Worm (Caenorhabditis elegans): Measurements from ENCODE around the gene sra-8.

DNA sequence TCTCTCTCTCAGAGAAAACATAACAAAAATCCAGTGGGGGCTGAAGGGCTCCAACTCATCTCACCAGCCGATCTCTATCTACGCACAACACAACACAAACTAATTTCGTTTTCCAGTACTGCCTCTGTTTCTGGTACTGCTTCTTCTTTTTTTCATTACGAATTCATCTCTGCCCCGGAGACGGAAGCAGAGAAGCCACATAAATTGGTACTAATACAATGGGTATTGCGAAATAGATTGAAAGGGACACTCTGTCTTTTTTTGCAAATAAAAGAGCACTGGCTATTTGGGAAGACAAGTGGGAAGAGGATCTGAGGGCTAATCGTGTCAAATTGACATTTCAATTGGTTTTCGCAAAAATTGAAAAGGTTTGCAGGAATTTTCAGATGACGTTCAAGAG lies 40.2 kb upstream of the sra-8 start:
- TF ChIP-seq tag-97 (GFP tag; IDR thresholded peaks at IDR 0.05) (no peak), pha-4 (GFP tag; IDR thresholded peaks at IDR 0.05) (no peak), pha-4 (tag; optimal IDR thresholded peaks at IDR 0.05) (no peak), aly-2 (tag; optimal IDR thresholded peaks at IDR 0.05) (no peak)
